Worm (Caenorhabditis elegans): ENCODE data around the gene rnh-1.0.

Gene rnh-1.0

DNA sequence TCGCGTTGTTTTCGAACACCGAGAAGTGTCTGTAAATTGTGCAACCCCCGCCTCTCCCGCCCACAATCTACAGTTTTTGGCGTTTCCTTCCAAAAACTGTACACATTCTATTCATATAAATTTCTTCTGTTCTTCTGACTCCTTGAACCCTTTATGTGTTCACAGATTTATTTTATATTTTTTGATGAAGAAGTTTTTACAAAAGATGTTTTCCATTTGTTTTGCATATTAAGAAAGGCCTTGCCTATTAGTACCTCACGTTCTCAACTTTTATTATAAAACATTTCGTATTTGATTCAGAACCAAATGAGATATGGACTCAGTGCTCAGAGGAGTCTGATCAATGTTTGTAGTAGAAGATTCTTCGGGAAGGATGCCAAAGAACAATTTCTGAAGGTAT lies 41.8 kb upstream of the rnh-1.0 start, which contains the start of gene ndx-3:
ndx-3 (plus strand) TSS at position 301 of the 400 bp plus-strand sequence.
- no peak for TF ChIP-seq pat-9 (tag; optimal IDR thresholded peaks at IDR 0.05)
- TF ChIP-seq tbx-7 (tag; optimal IDR thresholded peaks at IDR 0.05): no peak
- no peak for TF ChIP-seq dve-1 (tag; optimal IDR thresholded peaks at IDR 0.05)
- TF ChIP-seq tbx-2 (tag; optimal IDR thresholded peaks at IDR 0.05): no peak
- no peak for TF ChIP-seq ztf-16 (tag; optimal IDR thresholded peaks at IDR 0.05)
- no peak for TF ChIP-seq hlh-15 (tag; optimal IDR thresholded peaks at IDR 0.05)
- TF ChIP-seq nfya-1 (tag; optimal IDR thresholded peaks at IDR 0.05): no peak
- TF ChIP-seq lim-6 (tag; optimal IDR thresholded peaks at IDR 0.05): no peak
- TF ChIP-seq ama-1 (optimal IDR thresholded peaks at IDR 0.05): no peak
- TF ChIP-seq C08G9.2 (tag; optimal IDR thresholded peaks at IDR 0.05): no peak
- TF ChIP-seq K02D7.2 (tag; optimal IDR thresholded peaks at IDR 0.05): no peak
- TF ChIP-seq pag-3 (tag; optimal IDR thresholded peaks at IDR 0.05; ENCODE audit: borderline replicate concordance): no peak
- no peak for TF ChIP-seq eyg-1 (tag; optimal IDR thresholded peaks at IDR 0.05)
- no peak for TF ChIP-seq mec-3 (tag; optimal IDR thresholded peaks at IDR 0.05; ENCODE audit: borderline replicate concordance)
- TF ChIP-seq ahr-1 (tag; optimal IDR thresholded peaks at IDR 0.05): no peak
- no peak for TF ChIP-seq unc-86 (tag; optimal IDR thresholded peaks at IDR 0.05)
- no peak for TF ChIP-seq pqm-1 (tag; optimal IDR thresholded peaks at IDR 0.05)
- no peak for TF ChIP-seq Y22D7AL.16 (tag; optimal IDR thresholded peaks at IDR 0.05)
- no peak for TF ChIP-seq nhr-11 (tag; optimal IDR thresholded peaks at IDR 0.05)

ce11 chrII:4954099-4954959 lies 40.8 kb upstream of the rnh-1.0 start:
- TF ChIP-seq syd-9 (tag; optimal IDR thresholded peaks at IDR 0.05): no peak
- no peak for TF ChIP-seq hlh-30 (tag; optimal IDR thresholded peaks at IDR 0.05; ENCODE audit: insufficient read depth)
- no peak for TF ChIP-seq sox-4 (tag; optimal IDR thresholded peaks at IDR 0.05)
- no peak for TF ChIP-seq ets-4 (tag; optimal IDR thresholded peaks at IDR 0.05)
- TF ChIP-seq ceh-48 (tag; optimal IDR thresholded peaks at IDR 0.05): no peak

DNA sequence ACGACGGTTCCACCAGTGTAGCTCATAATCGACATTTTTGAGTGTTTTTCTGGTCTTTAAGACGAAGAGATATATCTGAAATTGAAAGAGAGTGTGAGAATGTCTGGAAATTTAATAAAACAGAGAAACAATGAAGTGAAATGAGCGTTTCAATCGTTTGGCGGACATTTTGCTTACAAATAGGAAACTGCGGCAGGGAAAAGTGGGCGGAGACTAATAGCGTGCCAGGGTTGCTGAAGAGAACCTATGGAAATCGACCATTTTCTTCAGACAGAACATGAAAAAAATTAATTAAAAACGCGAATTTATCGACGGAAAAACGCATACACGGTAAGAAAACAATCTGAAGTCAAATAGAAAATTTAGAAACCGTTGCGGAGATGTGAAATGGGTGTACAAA lies 39.8 kb upstream of the rnh-1.0 start, which contains the start of gene pbs-3:
pbs-3 (minus strand) TSS at position 75 of the 400 bp plus-strand sequence.
- TF ChIP-seq pax-1 (tag; optimal IDR thresholded peaks at IDR 0.05): no peak
- TF ChIP-seq ztf-16 (tag; optimal IDR thresholded peaks at IDR 0.05): no peak
- no peak for TF ChIP-seq sox-4 (tag; optimal IDR thresholded peaks at IDR 0.05)
- TF ChIP-seq ceh-14 (tag; optimal IDR thresholded peaks at IDR 0.05): peak; percentile 74
- TF ChIP-seq pha-4 (tag; optimal IDR thresholded peaks at IDR 0.05): no peak
- no peak for TF ChIP-seq ceh-19 (GFP tag; optimal IDR thresholded peaks at IDR 0.05)
- no peak for TF ChIP-seq Y22D7AL.16 (tag; optimal IDR thresholded peaks at IDR 0.05)
- no peak for TF ChIP-seq mec-3 (tag; optimal IDR thresholded peaks at IDR 0.05; ENCODE audit: borderline replicate concordance)
- no peak for TF ChIP-seq eyg-1 (tag; optimal IDR thresholded peaks at IDR 0.05)
- TF ChIP-seq syd-9 (tag; optimal IDR thresholded peaks at IDR 0.05): no peak
- TF ChIP-seq ceh-2 (tag; optimal IDR thresholded peaks at IDR 0.05): peak; percentile 66
- peak; percentile 13 for TF ChIP-seq tbx-7 (tag; optimal IDR thresholded peaks at IDR 0.05)
- TF ChIP-seq unc-42 (tag; optimal IDR thresholded peaks at IDR 0.05): peak; percentile 60
- no peak for TF ChIP-seq dve-1 (tag; optimal IDR thresholded peaks at IDR 0.05)
- TF ChIP-seq ceh-18 (tag; optimal IDR thresholded peaks at IDR 0.05): peak; percentile 44
- TF ChIP-seq sdc-2 (tag; optimal IDR thresholded peaks at IDR 0.05): no peak
- no peak for TF ChIP-seq ama-1 (optimal IDR thresholded peaks at IDR 0.05)
- TF ChIP-seq lim-6 (tag; optimal IDR thresholded peaks at IDR 0.05): peak; percentile 78
- TF ChIP-seq sox-2 (GFP tag; IDR thresholded peaks at IDR 0.05): peak; percentile 15; the same call in 1 of the 2 replicates
- TF ChIP-seq pqm-1 (tag; optimal IDR thresholded peaks at IDR 0.05): no peak
- TF ChIP-seq K09A11.1 (tag; optimal IDR thresholded peaks at IDR 0.05; ENCODE audit: insufficient read depth): no peak
- peak; percentile 26 for TF ChIP-seq zip-5 (tag; optimal IDR thresholded peaks at IDR 0.05)
- TF ChIP-seq tbx-2 (tag; optimal IDR thresholded peaks at IDR 0.05): peak; percentile 88
- no peak for TF ChIP-seq fkh-6 (tag; optimal IDR thresholded peaks at IDR 0.05)
- TF ChIP-seq elt-2 (tag; optimal IDR thresholded peaks at IDR 0.05): peak; percentile 83
- TF ChIP-seq npax-4 (tag; optimal IDR thresholded peaks at IDR 0.05): no peak
- TF ChIP-seq ceh-22 (tag; optimal IDR thresholded peaks at IDR 0.05): no peak
- TF ChIP-seq pag-3 (tag; optimal IDR thresholded peaks at IDR 0.05; ENCODE audit: borderline replicate concordance): no peak
- TF ChIP-seq unc-86 (tag; optimal IDR thresholded peaks at IDR 0.05): peak; percentile 13
- no peak for TF ChIP-seq K02D7.2 (tag; optimal IDR thresholded peaks at IDR 0.05)
- TF ChIP-seq ref-2 (tag; optimal IDR thresholded peaks at IDR 0.05): peak; percentile 46
- TF ChIP-seq hlh-30 (tag; optimal IDR thresholded peaks at IDR 0.05; ENCODE audit: insufficient read depth): no peak
- TF ChIP-seq ceh-48 (tag; optimal IDR thresholded peaks at IDR 0.05): no peak
- TF ChIP-seq fax-1 (tag; optimal IDR thresholded peaks at IDR 0.05): peak; percentile 54
- TF ChIP-seq fkh-10 (GFP tag; optimal IDR thresholded peaks at IDR 0.05): no peak
- no peak for TF ChIP-seq elt-4 (tag; optimal IDR thresholded peaks at IDR 0.05)
- no peak for TF ChIP-seq lin-11 (tag; optimal IDR thresholded peaks at IDR 0.05)
- peak; percentile 29 for TF ChIP-seq ceh-34 (tag; optimal IDR thresholded peaks at IDR 0.05)

Measured in whole organism, late embryonic.